Worm (Caenorhabditis elegans): Measurements from ENCODE around the gene ZC15.3.
"Not testable (repeated sequence)": the region's sequence is repeated elsewhere in the genome, so short reads cannot be mapped to it uniquely, and the experiment has no call there.

ZC15.3 gene

DNA sequence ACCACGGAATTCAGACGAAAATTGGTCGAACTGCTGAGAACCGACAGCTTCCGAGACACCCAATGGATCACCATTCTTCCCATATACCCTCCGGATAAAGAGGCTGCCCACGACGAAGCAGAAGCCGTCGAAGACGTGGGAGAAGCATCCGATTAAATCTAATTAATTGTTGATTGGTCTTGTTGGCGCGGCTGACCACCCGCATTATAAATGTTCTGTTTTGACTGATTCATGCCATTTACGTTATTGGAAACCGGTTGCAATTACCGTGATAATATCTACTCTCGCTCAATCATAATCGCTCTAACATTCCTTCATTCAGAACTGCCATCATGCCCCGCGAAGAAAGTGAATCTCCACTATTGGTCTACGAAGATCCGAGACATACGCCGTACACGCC lies at the start of gene ZC15.3:
TSS of gene ZC15.3 (plus strand) at position 301 of the 400 bp plus-strand sequence.
- TF ChIP-seq zag-1, F10B5.3, egl-27 (tag; optimal IDR thresholded peaks at IDR 0.05): not testable (repeated sequence)

- TF ChIP-seq ztf-11 (tag; optimal IDR thresholded peaks at IDR 0.05) (no peak), F44E2.7 (GFP tag; IDR thresholded peaks at IDR 0.05) (no peak), ceh-32 (tag; optimal IDR thresholded peaks at IDR 0.05; ENCODE audit: poor library complexity) (no peak), mxl-2 (GFP tag; conservative IDR thresholded peaks at IDR 0.05) (no peak), ctbp-1 (GFP tag; IDR thresholded peaks at IDR 0.05) (0 out of 2 replicates have a peak, but pooled peaks have one; percentile 40), lin-39 (tag; optimal IDR thresholded peaks at IDR 0.05) (no peak), Y75B8A.6 (GFP tag; IDR thresholded peaks at IDR 0.05) (no peak), Y5F2A.4 (GFP tag; optimal IDR thresholded peaks at IDR 0.05) (no peak), F26F4.8 (GFP tag; conservative IDR thresholded peaks at IDR 0.05) (0 out of 2 replicates have a peak, but pooled peaks have one; percentile 26), nhr-28 (tag; optimal IDR thresholded peaks at IDR 0.05) (no peak), jun-1 (tag; optimal IDR thresholded peaks at IDR 0.05) (no peak), lin-29 (GFP tag; IDR thresholded peaks at IDR 0.05) (no peak), tra-1 (GFP tag; IDR thresholded peaks at IDR 0.05) (no peak), nhr-41 (GFP tag; IDR thresholded peaks at IDR 0.05) (no peak), aly-2 (tag; optimal IDR thresholded peaks at IDR 0.05) (no peak), daf-12 (tag; optimal IDR thresholded peaks at IDR 0.05) (no peak), lsy-2 (tag; optimal IDR thresholded peaks at IDR 0.05) (no peak), nhr-111 (GFP tag; optimal IDR thresholded peaks at IDR 0.05) (no peak), hlh-11 (tag; optimal IDR thresholded peaks at IDR 0.05) (no peak), pha-4 (GFP tag; IDR thresholded peaks at IDR 0.05) (peak; percentile 52; the same call in 1 of the 2 replicates), pha-4 (tag; optimal IDR thresholded peaks at IDR 0.05) (no peak), lin-38 (GFP tag; IDR thresholded peaks at IDR 0.05) (peak; percentile 50), ama-1 (optimal IDR thresholded peaks at IDR 0.05) (peak; percentile 18), gei-8 (GFP tag; optimal IDR thresholded peaks at IDR 0.05) (no peak), aha-1 (tag) (peak; percentile 72), hif-1 (tag; optimal IDR thresholded peaks at IDR 0.05) (no peak), nhr-25 (tag; optimal IDR thresholded peaks at IDR 0.05; ENCODE audit: borderline replicate concordance, insufficient read depth) (no peak), lin-1 (GFP tag; IDR thresholded peaks at IDR 0.05) (no peak), lin-15B (tag; optimal IDR thresholded peaks at IDR 0.05) (no peak), unc-130 (GFP tag; optimal IDR thresholded peaks at IDR 0.05) (no peak), hmg-1.1 (GFP tag; IDR thresholded peaks at IDR 0.05) (no peak), ZK337.2 (GFP tag; IDR thresholded peaks at IDR 0.05) (no peak), dve-1 (tag; optimal IDR thresholded peaks at IDR 0.05; ENCODE audit: insufficient read depth) (no peak), duxl-1 (tag; optimal IDR thresholded peaks at IDR 0.05; ENCODE audit: poor library complexity) (no peak), unc-62 (GFP tag; optimal IDR thresholded peaks at IDR 0.05 in 1 of 2) (no peak), unc-62 (tag; optimal IDR thresholded peaks at IDR 0.05) (no peak), nhr-42 (GFP tag; IDR thresholded peaks at IDR 0.05) (no peak), Y48G9A.11 (GFP tag; IDR thresholded peaks at IDR 0.05) (0 out of 2 replicates have a peak, but pooled peaks have one; percentile 52), madf-9 (GFP tag; conservative IDR thresholded peaks at IDR 0.05) (no peak), dpl-1 (GFP tag; optimal IDR thresholded peaks at IDR 0.05) (no peak), mep-1 (tag; optimal IDR thresholded peaks at IDR 0.05) (no peak), skn-1 (tag; optimal IDR thresholded peaks at IDR 0.05) (no peak), zip-11 (GFP tag; IDR thresholded peaks at IDR 0.05) (no peak), ceh-28 (tag; optimal IDR thresholded peaks at IDR 0.05) (no peak), zag-1 (tag; optimal IDR thresholded peaks at IDR 0.05) (no peak), attf-4 (tag; optimal IDR thresholded peaks at IDR 0.05) (no peak), daf-16 (GFP tag; optimal IDR thresholded peaks at IDR 0.05) (no peak), daf-16 (tag; optimal IDR thresholded peaks at IDR 0.05) (peak; percentile 5)
Observed at ce11 chrV:20266992-20267391, 36.4 kb upstream of the ZC15.3 start, which contains the start of gene mdt-17. Gene mdt-17, minus strand, starts transcription at chrV:20267247.

Measured in whole organism, L4 larva.